Fruit fly (Drosophila melanogaster) whole organism, pupa: Measurements from ENCODE around the gene spi.

Experiments used
- CG10348 ChIP-seq: fragments of 200-800 bp; sonication (Bioruptor generic); IDR thresholded peaks from 2 replicates; pipeline ENCODE4 v1.3.6; 2022; ENCODE audit warnings: missing biosample characterization, missing genetic modification characterization
- CG12605 ChIP-seq: fragments of 200-800 bp; sonication (Bioruptor generic); IDR thresholded peaks from 2 replicates; pipeline ENCODE4 v1.3.6; 2022; ENCODE audit warnings: missing biosample characterization, missing genetic modification characterization
- CG13204 ChIP-seq: fragments of 200-800 bp; sonication (Bioruptor generic); optimal IDR thresholded peaks from 2 replicates; lab custom pipeline; 2018; ENCODE audit warnings: missing biosample characterization, mild to moderate bottlenecking, missing genetic modification characterization, moderate library complexity
- CG14655 ChIP-seq: fragments of 200-800 bp; sonication (Bioruptor generic); optimal IDR thresholded peaks from 3 replicates; lab custom pipeline; 2017; ENCODE audit warnings: mild to moderate bottlenecking, missing biosample characterization, missing genetic modification reagents, missing genetic modification characterization
- CG15710 ChIP-seq: fragments of 200-800 bp; sonication (Bioruptor generic); optimal IDR thresholded peaks from 2 replicates; lab custom pipeline; 2018; ENCODE audit warnings: missing biosample characterization, mild to moderate bottlenecking, missing genetic modification characterization, moderate library complexity
- CG17806 ChIP-seq: fragments of 200-800 bp; sonication (Bioruptor generic); optimal IDR thresholded peaks from 2 replicates; lab custom pipeline; 2018; ENCODE audit warnings: missing biosample characterization, mild to moderate bottlenecking, missing genetic modification characterization, moderate library complexity
- CG32121 ChIP-seq: fragments of 200-800 bp; sonication (Bioruptor generic); IDR thresholded peaks from 2 replicates; pipeline ENCODE4 v1.3.6; 2022; ENCODE audit warnings: missing biosample characterization, missing genetic modification characterization
- CG34367 ChIP-seq: fragments of 200-800 bp; sonication (Bioruptor generic); optimal IDR thresholded peaks from 2 replicates; lab custom pipeline; 2018; ENCODE audit warnings: missing biosample characterization, mild to moderate bottlenecking, missing genetic modification characterization
- CG4496 ChIP-seq: fragments of 200-800 bp; sonication (Bioruptor generic); IDR thresholded peaks from 3 replicates; pipeline ENCODE4 v1.3.6; 2022; ENCODE audit warnings: missing biosample characterization, missing genetic modification characterization
- CG8159 ChIP-seq: fragments of 200-800 bp; sonication (Bioruptor generic); optimal IDR thresholded peaks from 3 replicates; lab custom pipeline; 2018; ENCODE audit warnings: missing biosample characterization, mild to moderate bottlenecking, missing genetic modification characterization, moderate library complexity
- CG8301 ChIP-seq: fragments of 200-800 bp; sonication (Bioruptor generic); optimal IDR thresholded peaks from 2 replicates; lab custom pipeline; 2018; ENCODE audit warnings: missing biosample characterization, mild to moderate bottlenecking, missing genetic modification characterization
- CG9948 ChIP-seq: fragments of 200-800 bp; sonication (Bioruptor generic); optimal IDR thresholded peaks from 2 replicates; lab custom pipeline; 2018; ENCODE audit warnings: missing biosample characterization, mild to moderate bottlenecking, missing genetic modification characterization, moderate library complexity
- D1 ChIP-seq: fragments of 200-800 bp; sonication (Bioruptor generic); optimal IDR thresholded peaks from 2 replicates; lab custom pipeline; 2018; ENCODE audit warnings: missing biosample characterization, mild to moderate bottlenecking, missing genetic modification characterization, moderate library complexity
- EcR ChIP-seq: fragments of 200-800 bp; sonication (Bioruptor generic); optimal IDR thresholded peaks from 3 replicates; lab custom pipeline; 2019; ENCODE audit warnings: missing biosample characterization, missing genetic modification characterization, mild to moderate bottlenecking, moderate library complexity, missing genetic modification reagents
- Ets98B ChIP-seq: fragments of 200-800 bp; sonication (Bioruptor generic); IDR thresholded peaks from 2 replicates; pipeline ENCODE4 v1.3.6; 2022; ENCODE audit warnings: missing biosample characterization, missing genetic modification characterization
- Pif1A ChIP-seq: fragments of 200-800 bp; sonication (Bioruptor generic); optimal IDR thresholded peaks from 3 replicates; lab custom pipeline; 2016; ENCODE audit warnings: missing biosample characterization, missing genetic modification characterization
- Pif1B ChIP-seq: fragments of 200-800 bp; sonication (Bioruptor generic); optimal IDR thresholded peaks from 3 replicates; lab custom pipeline; 2016; ENCODE audit warnings: missing biosample characterization, missing genetic modification characterization
- Snoo ChIP-seq: fragments of 200-800 bp; sonication (Bioruptor generic); optimal IDR thresholded peaks from 3 replicates; lab custom pipeline; 2017; ENCODE audit warnings: missing biosample characterization, mild to moderate bottlenecking, missing genetic modification characterization, inconsistent platforms
- fd96Ca ChIP-seq: fragments of 200-800 bp; sonication (Bioruptor generic); IDR thresholded peaks from 3 replicates; pipeline ENCODE4 v1.3.6; 2022; ENCODE audit warnings: missing biosample characterization, missing genetic modification characterization
- gl ChIP-seq: fragments of 200-800 bp; sonication (Bioruptor generic); optimal IDR thresholded peaks from 2 replicates; lab custom pipeline; 2018; ENCODE audit warnings: missing biosample characterization, mild to moderate bottlenecking, missing genetic modification characterization
- rn ChIP-seq: fragments of 200-800 bp; sonication (Bioruptor generic); IDR thresholded peaks from 2 replicates; pipeline ENCODE4 v1.3.6; 2022; ENCODE audit warnings: missing biosample characterization, missing genetic modification characterization

Gene spi

dm6 chr2L:19537779-19538456 lies 39.2 kb downstream of the spi start, which contains the start of gene CG13082:
Gene CG13082, plus strand, starts transcription at chr2L:19538425.
- peak; percentile 83 for TF ChIP-seq Ets98B (GFP tag; lab: Robert Waterston, UW)
- TF ChIP-seq CG34367 (tag; lab: Kevin White, UChicago) = peak; percentile 56
- TF ChIP-seq CG4496 (GFP tag; lab: Robert Waterston, UW) = peak; percentile 83
- no peak for TF ChIP-seq gl (tag; lab: Kevin White, UChicago)
- no peak for TF ChIP-seq D1
- peak; percentile 97 for TF ChIP-seq CG8301 (tag; lab: Kevin White, UChicago)
- peak; percentile 83 for TF ChIP-seq CG8159 (tag; lab: Kevin White, UChicago)
- TF ChIP-seq CG9948 (tag; lab: Kevin White, UChicago) = peak; percentile 75
- TF ChIP-seq CG17806 (tag; lab: Kevin White, UChicago) = peak; percentile 72
- TF ChIP-seq fd96Ca (GFP tag; lab: Robert Waterston, UW) = peak; percentile 81
- TF ChIP-seq Snoo = peak; percentile 93
- TF ChIP-seq CG13204 (GFP tag; lab: Kevin White, UChicago) = peak; percentile 44
- peak; percentile 85 for TF ChIP-seq Pif1A (GFP tag; lab: Kevin White, UChicago)
- TF ChIP-seq CG10348 = no peak
- TF ChIP-seq CG32121 (GFP tag; lab: Robert Waterston, UW) = peak; percentile 49
- TF ChIP-seq EcR (GFP tag; lab: Kevin White, UChicago) = peak; percentile 11
- peak; percentile 79 for TF ChIP-seq CG15710 (tag; lab: Kevin White, UChicago)
- TF ChIP-seq CG14655 (GFP tag; lab: Kevin White, UChicago) = peak; percentile 97
- TF ChIP-seq CG12605 (GFP tag; lab: Robert Waterston, UW) = peak; percentile 75
- TF ChIP-seq Pif1B (GFP tag; lab: Kevin White, UChicago) = peak; percentile 89
- TF ChIP-seq rn (GFP tag; lab: Robert Waterston, UW) = no peak

- TF ChIP-seq CG10348 (no peak), CG4496 (GFP tag; lab: Robert Waterston, UW) (no peak), gl (tag; lab: Kevin White, UChicago) (no peak), Pif1A (GFP tag; lab: Kevin White, UChicago) (no peak), CG34367 (tag; lab: Kevin White, UChicago) (no peak), Ets98B (GFP tag; lab: Robert Waterston, UW) (no peak), CG32121 (GFP tag; lab: Robert Waterston, UW) (no peak), CG8159 (tag; lab: Kevin White, UChicago) (no peak), CG13204 (GFP tag; lab: Kevin White, UChicago) (no peak), CG15710 (tag; lab: Kevin White, UChicago) (no peak), Snoo (no peak), CG12605 (GFP tag; lab: Robert Waterston, UW) (no peak), CG9948 (tag; lab: Kevin White, UChicago) (no peak)
These were observed 41.9 kb downstream of the spi start, which contains the start of gene CG31697 for dm6 chr2L:19535234-19535633. Gene CG31697, plus strand, starts transcription at chr2L:19535448.

dm6 chr2L:19533247-19533646 lies 43.9 kb downstream of the spi start, which contains the start of gene CG33116:
Gene CG33116, plus strand, starts transcription at chr2L:19533479.
- no peak for TF ChIP-seq EcR (GFP tag; lab: Kevin White, UChicago)
- TF ChIP-seq fd96Ca (GFP tag; lab: Robert Waterston, UW) = peak; percentile 86
- TF ChIP-seq CG10348 = peak; percentile 51; the same call in 1 of the 2 replicates
- peak; percentile 59 for TF ChIP-seq CG34367 (tag; lab: Kevin White, UChicago)
- peak; percentile 70 for TF ChIP-seq CG17806 (tag; lab: Kevin White, UChicago)
- peak; percentile 76 for TF ChIP-seq CG9948 (tag; lab: Kevin White, UChicago)
- peak; percentile 76 for TF ChIP-seq Snoo
- TF ChIP-seq D1 = peak; percentile 65
- TF ChIP-seq rn (GFP tag; lab: Robert Waterston, UW) = 0 out of 2 replicates have a peak, but pooled peaks have one; percentile 52
- peak; percentile 76 for TF ChIP-seq CG15710 (tag; lab: Kevin White, UChicago)
- TF ChIP-seq Pif1B (GFP tag; lab: Kevin White, UChicago) = peak; percentile 78
- peak; percentile 63 for TF ChIP-seq CG12605 (GFP tag; lab: Robert Waterston, UW)
- TF ChIP-seq gl (tag; lab: Kevin White, UChicago) = peak; percentile 31
- peak; percentile 91 for TF ChIP-seq CG4496 (GFP tag; lab: Robert Waterston, UW)
- TF ChIP-seq CG8301 (tag; lab: Kevin White, UChicago) = peak; percentile 85
- TF ChIP-seq CG13204 (GFP tag; lab: Kevin White, UChicago) = peak; percentile 63
- TF ChIP-seq CG14655 (GFP tag; lab: Kevin White, UChicago) = peak; percentile 87
- peak; percentile 86 for TF ChIP-seq Pif1A (GFP tag; lab: Kevin White, UChicago)
- peak; percentile 90 for TF ChIP-seq CG32121 (GFP tag; lab: Robert Waterston, UW)
- peak; percentile 79 for TF ChIP-seq CG8159 (tag; lab: Kevin White, UChicago)
- TF ChIP-seq Ets98B (GFP tag; lab: Robert Waterston, UW) = peak; percentile 83
- TF ChIP-seq, all 21 proteins: peak for 20

- TF ChIP-seq CG13204 (GFP tag; lab: Kevin White, UChicago) = no peak
- TF ChIP-seq rn (GFP tag; lab: Robert Waterston, UW) = no peak
- TF ChIP-seq CG12605 (GFP tag; lab: Robert Waterston, UW) = no peak
- TF ChIP-seq CG8301 (tag; lab: Kevin White, UChicago) = no peak
- TF ChIP-seq CG15710 (tag; lab: Kevin White, UChicago) = no peak
- TF ChIP-seq, all 21 proteins: peak for 0
These were observed 47.0 kb downstream of the spi start, which contains the start of gene CG10165 for dm6 chr2L:19530092-19530491. Gene CG10165, minus strand, starts transcription at chr2L:19530305.

- TF ChIP-seq CG12605 (GFP tag; lab: Robert Waterston, UW) = peak; percentile 99
- TF ChIP-seq CG8301 (tag; lab: Kevin White, UChicago) = peak; percentile 100
- peak; percentile 98 for TF ChIP-seq Pif1B (GFP tag; lab: Kevin White, UChicago)
- peak; percentile 99 for TF ChIP-seq CG32121 (GFP tag; lab: Robert Waterston, UW)
- peak; percentile 91 for TF ChIP-seq gl (tag; lab: Kevin White, UChicago)
- peak; percentile 99 for TF ChIP-seq CG4496 (GFP tag; lab: Robert Waterston, UW)
- TF ChIP-seq CG17806 (tag; lab: Kevin White, UChicago) = peak; percentile 97
- peak; percentile 94 for TF ChIP-seq CG8159 (tag; lab: Kevin White, UChicago)
- peak; percentile 97 for TF ChIP-seq CG9948 (tag; lab: Kevin White, UChicago)
- peak; percentile 70 for TF ChIP-seq Snoo
- peak; percentile 96 for TF ChIP-seq CG10348
- TF ChIP-seq EcR (GFP tag; lab: Kevin White, UChicago) = peak; percentile 30
- TF ChIP-seq fd96Ca (GFP tag; lab: Robert Waterston, UW) = peak; percentile 99
- peak; percentile 88 for TF ChIP-seq CG13204 (GFP tag; lab: Kevin White, UChicago)
- TF ChIP-seq Ets98B (GFP tag; lab: Robert Waterston, UW) = peak; percentile 99
- peak; percentile 99 for TF ChIP-seq CG14655 (GFP tag; lab: Kevin White, UChicago)
- TF ChIP-seq CG15710 (tag; lab: Kevin White, UChicago) = peak; percentile 97
- peak; percentile 95 for TF ChIP-seq CG34367 (tag; lab: Kevin White, UChicago)
- no peak for TF ChIP-seq D1
- TF ChIP-seq rn (GFP tag; lab: Robert Waterston, UW) = peak; percentile 97
- TF ChIP-seq Pif1A (GFP tag; lab: Kevin White, UChicago) = peak; percentile 98
- TF ChIP-seq, all 21 proteins: peak for 20
These were observed 48.8 kb downstream of the spi start for dm6 chr2L:19528308-19528707.
